Worm (Caenorhabditis elegans) whole organism, L3 larva: ENCODE measurements around the gene vha-13.

Experiments
- ZK546.5 ChIP-seq: sonication (generic microtip); optimal IDR thresholded peaks from 2 replicates; lab custom pipeline; 2017; ENCODE audit warnings: missing biosample characterization, missing genetic modification characterization
- ama-1 ChIP-seq: fragments of 150-350 bp; optimal IDR thresholded peaks from 2 replicates; lab custom pipeline; 2018
- ceh-82 ChIP-seq: fragments of 150-350 bp; optimal IDR thresholded peaks from 2 replicates; lab custom pipeline; 2014; ENCODE audit warnings: missing biosample characterization, missing genetic modification characterization
- egl-27 ChIP-seq: sonication (generic microtip); optimal IDR thresholded peaks from 4 replicates; lab custom pipeline; 2017; ENCODE audit warnings: missing biosample characterization, missing genetic modification reagents, missing genetic modification characterization
- elt-3 ChIP-seq, 3 experiments: fragments of 150-350 bp in 1 of 3; sonication (generic microtip) in 2 of 3; optimal IDR thresholded peaks; 2 replicates in 2 of 3; 4 replicates in 1 of 3; lab custom pipeline; 2014 to 2017; ENCODE audit warnings: missing biosample characterization in 3 of 3, missing genetic modification characterization in 3 of 3
- fos-1 ChIP-seq: fragments of 150-350 bp; optimal IDR thresholded peaks from 2 replicates; lab custom pipeline; 2014; ENCODE audit warnings: missing biosample characterization, missing genetic modification characterization
- nhr-11 ChIP-seq: fragments of 150-350 bp; optimal IDR thresholded peaks from 2 replicates; lab custom pipeline; 2014; ENCODE audit warnings: missing biosample characterization, missing genetic modification characterization
- nhr-12 ChIP-seq: fragments of 150-350 bp; optimal IDR thresholded peaks from 2 replicates; lab custom pipeline; 2014; ENCODE audit warnings: missing biosample characterization, missing genetic modification characterization
- nhr-25 ChIP-seq: sonication (generic microtip); optimal IDR thresholded peaks from 2 replicates; lab custom pipeline; 2017; ENCODE audit warnings: missing biosample characterization, missing genetic modification characterization
- nhr-76 ChIP-seq: fragments of 150-350 bp; sonication (generic microtip); optimal IDR thresholded peaks from 5 replicates; lab custom pipeline; 2014; ENCODE audit warnings: missing biosample characterization, missing genetic modification characterization
- pqm-1 ChIP-seq: fragments of 150-350 bp; optimal IDR thresholded peaks from 2 replicates; lab custom pipeline; 2017; ENCODE audit warnings: missing biosample characterization, missing genetic modification characterization, inconsistent platforms
- tbx-2 ChIP-seq: sonication (generic microtip); optimal IDR thresholded peaks from 2 replicates; lab custom pipeline; 2016; ENCODE audit warnings: mild to moderate bottlenecking, missing genetic modification characterization, missing compliant biosample characterization
- unc-62 ChIP-seq: fragments of 150-350 bp; sonication (generic microtip); optimal IDR thresholded peaks from 4 replicates; lab custom pipeline; 2014; ENCODE audit warnings: missing biosample characterization, missing genetic modification reagents, missing genetic modification characterization

DNA sequence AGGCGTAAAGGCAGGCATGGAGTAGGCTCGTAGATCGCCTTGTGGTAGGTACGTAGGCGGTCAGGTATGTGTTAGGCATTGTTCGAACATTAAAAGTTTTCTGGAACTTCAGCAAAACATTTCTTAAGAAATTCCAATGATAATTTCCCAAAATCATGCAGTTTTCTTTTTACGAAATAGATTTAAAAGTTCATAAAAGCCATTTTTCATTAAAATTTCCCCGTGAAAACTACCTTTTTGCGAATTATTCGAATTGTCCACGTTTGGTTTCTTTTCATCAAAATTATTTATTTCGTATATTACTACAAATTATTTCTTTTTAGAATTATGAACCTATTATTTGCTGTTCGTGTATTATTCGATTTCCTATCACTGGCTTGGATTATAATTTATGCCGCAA lies 43.2 kb downstream of the vha-13 start, which contains the start of gene C15H11.13:
- TF ChIP-seq pqm-1 (tag; lab: Kevin White, UChicago) (no peak), unc-62 (GFP tag; lab: Kevin White, UChicago) (no peak), elt-3 (tag; optimal IDR thresholded peaks at IDR 0.05; lab: Kevin White, UChicago) (no peak), egl-27 (tag; lab: Kevin White, UChicago) (no peak), ZK546.5 (no peak), ama-1 (lab: Kevin White, UChicago) (no peak), nhr-12 (no peak), ceh-82 (tag; lab: Kevin White, UChicago) (no peak), tbx-2 (tag; lab: Kevin White, UChicago) (no peak), nhr-11 (tag; lab: Kevin White, UChicago) (no peak), nhr-76 (tag; lab: Kevin White, UChicago) (no peak), nhr-25 (tag; lab: Kevin White, UChicago) (no peak), fos-1 (no peak)
